Worm (Caenorhabditis elegans): ENCODE results near the gene C24B5.4.

ce11 chrV:9221566-9221965, 24.4 kb upstream of the C24B5.4 start, which contains the start of gene grd-6:
- TF ChIP-seq nhr-179 (tag; optimal IDR thresholded peaks at IDR 0.05) (no peak), fkh-3 (tag; optimal IDR thresholded peaks at IDR 0.05) (no peak), ceh-91 (GFP tag; IDR thresholded peaks at IDR 0.05) (no peak), ztf-3 (GFP tag; optimal IDR thresholded peaks at IDR 0.05) (no peak), aptf-3 (GFP tag; IDR thresholded peaks at IDR 0.05) (no peak), mcd-1 (GFP tag; IDR thresholded peaks at IDR 0.05) (no peak), let-526 (GFP tag; IDR thresholded peaks at IDR 0.05) (no peak), hlh-12 (tag; optimal IDR thresholded peaks at IDR 0.05) (no peak), lin-26 (GFP tag; IDR thresholded peaks at IDR 0.05) (no peak)

All from whole organism, young adult.